Worm (Caenorhabditis elegans) whole organism, mixed stage, embryonic: ENCODE results near the gene Y46E12A.5.

Experiments used
- ceh-39 ChIP-seq: fragments of 150-350 bp; optimal IDR thresholded peaks from 2 replicates; lab custom pipeline; 2014; ENCODE audit warnings: missing biosample characterization, missing genetic modification characterization
- elt-3 ChIP-seq: fragments of 150-350 bp; optimal IDR thresholded peaks from 2 replicates; lab custom pipeline; 2014; ENCODE audit warnings: missing biosample characterization, missing genetic modification characterization
- lin-13 ChIP-seq: fragments of 150-350 bp; optimal IDR thresholded peaks from 2 replicates; lab custom pipeline; 2014; ENCODE audit warnings: missing biosample characterization, missing genetic modification characterization
- lsy-2 ChIP-seq: fragments of 150-350 bp; optimal IDR thresholded peaks from 2 replicates; lab custom pipeline; 2014; ENCODE audit warnings: missing biosample characterization, missing genetic modification characterization
- mep-1 ChIP-seq: fragments of 150-350 bp; optimal IDR thresholded peaks from 2 replicates; lab custom pipeline; 2017; ENCODE audit warnings: missing biosample characterization, missing genetic modification reagents, missing genetic modification characterization, inconsistent platforms
- nhr-76 ChIP-seq: sonication (generic microtip); optimal IDR thresholded peaks from 2 replicates; lab custom pipeline; 2017; ENCODE audit warnings: missing biosample characterization, missing genetic modification characterization
- sem-2 ChIP-seq: fragments of 200-800 bp; sonication (Bioruptor generic); optimal IDR thresholded peaks from 2 replicates; lab custom pipeline; 2018; ENCODE audit warnings: mild to moderate bottlenecking, missing genetic modification characterization, missing compliant biosample characterization
- snpc-4 ChIP-seq: fragments of 150-350 bp; optimal IDR thresholded peaks from 2 replicates; lab custom pipeline; 2014; ENCODE audit warnings: missing biosample characterization, missing genetic modification characterization
- unc-120 ChIP-seq: sonication (generic microtip); optimal IDR thresholded peaks from 2 replicates; lab custom pipeline; 2017; ENCODE audit warnings: missing genetic modification characterization, missing compliant biosample characterization; ENCODE audit not compliant: poor library complexity, severe bottlenecking

- no peak for TF ChIP-seq lin-13 (tag; lab: Kevin White, UChicago)
- no peak for TF ChIP-seq elt-3 (tag; lab: Kevin White, UChicago)
- TF ChIP-seq mep-1, result no peak
- TF ChIP-seq nhr-76 (tag; lab: Kevin White, UChicago), result no peak
- no peak for TF ChIP-seq unc-120
- no peak for TF ChIP-seq sem-2
- TF ChIP-seq snpc-4, result no peak
- TF ChIP-seq ceh-39, result no peak
- no peak for TF ChIP-seq lsy-2
Measured at ce11 chrIII:1763222-1763621, 5.2 kb upstream of the Y46E12A.5 start, which contains the start of gene cnc-6.
